Worm (Caenorhabditis elegans) whole organism, mixed stage, embryonic: ENCODE results near the gene F58F12.1.

Source experiments
- M03D4.4 ChIP-seq: sonication (generic microtip); optimal IDR thresholded peaks from 2 replicates; lab custom pipeline; 2017; ENCODE audit warnings: mild to moderate bottlenecking, missing genetic modification characterization, missing compliant biosample characterization
- bed-3 ChIP-seq: fragments of 200-800 bp; sonication (Bioruptor generic); optimal IDR thresholded peaks from 3 replicates; lab custom pipeline; 2018; ENCODE audit warnings: mild to moderate bottlenecking, missing genetic modification characterization, moderate library complexity, missing compliant biosample characterization
- blmp-1 ChIP-seq: fragments of 150-350 bp; optimal IDR thresholded peaks from 2 replicates; lab custom pipeline; 2014; ENCODE audit warnings: missing biosample characterization, missing genetic modification characterization
- ceh-39 ChIP-seq: fragments of 150-350 bp; optimal IDR thresholded peaks from 2 replicates; lab custom pipeline; 2014; ENCODE audit warnings: missing biosample characterization, missing genetic modification characterization
- ceh-83 ChIP-seq: fragments of 200-800 bp; sonication (Bioruptor generic); optimal IDR thresholded peaks from 2 replicates; lab custom pipeline; 2018; ENCODE audit warnings: mild to moderate bottlenecking, missing genetic modification characterization, missing compliant biosample characterization
- ces-1 ChIP-seq: fragments of 150-350 bp; optimal IDR thresholded peaks from 2 replicates; lab custom pipeline; 2014; ENCODE audit warnings: missing biosample characterization, missing genetic modification reagents, missing genetic modification characterization
- cnd-1 ChIP-seq: fragments of 200-800 bp; sonication (Bioruptor generic); optimal IDR thresholded peaks from 2 replicates; lab custom pipeline; 2018; ENCODE audit warnings: mild to moderate bottlenecking, missing genetic modification characterization, missing compliant biosample characterization
- drap-1 ChIP-seq: fragments of 200-800 bp; sonication (Bioruptor generic); optimal IDR thresholded peaks from 3 replicates; lab custom pipeline; 2018; ENCODE audit warnings: mild to moderate bottlenecking, missing genetic modification characterization, missing compliant biosample characterization
- elt-1 ChIP-seq: sonication (generic microtip); optimal IDR thresholded peaks from 2 replicates; lab custom pipeline; 2017; ENCODE audit warnings: missing genetic modification characterization, mild to moderate bottlenecking, missing compliant biosample characterization, antibody characterized with exemption, moderate library complexity, borderline replicate concordance; ENCODE audit not compliant: insufficient read depth
- elt-3 ChIP-seq: fragments of 150-350 bp; optimal IDR thresholded peaks from 2 replicates; lab custom pipeline; 2014; ENCODE audit warnings: missing biosample characterization, missing genetic modification characterization
- flh-1 ChIP-seq: fragments of 200-800 bp; sonication (Bioruptor generic); optimal IDR thresholded peaks from 2 replicates; lab custom pipeline; 2018; ENCODE audit warnings: mild to moderate bottlenecking, missing genetic modification characterization, moderate library complexity, missing compliant biosample characterization
- ham-2 ChIP-seq: fragments of 200-800 bp; sonication (Bioruptor generic); optimal IDR thresholded peaks from 2 replicates; lab custom pipeline; 2018; ENCODE audit warnings: mild to moderate bottlenecking, missing genetic modification characterization, missing compliant biosample characterization
- hlh-1 ChIP-seq: fragments of 150-350 bp; optimal IDR thresholded peaks from 2 replicates; lab custom pipeline; 2014; ENCODE audit warnings: missing biosample characterization, missing genetic modification reagents, missing genetic modification characterization
- lin-13 ChIP-seq: fragments of 150-350 bp; optimal IDR thresholded peaks from 2 replicates; lab custom pipeline; 2014; ENCODE audit warnings: missing biosample characterization, missing genetic modification characterization
- lin-32 ChIP-seq: fragments of 200-800 bp; sonication (Bioruptor generic); optimal IDR thresholded peaks from 2 replicates; lab custom pipeline; 2018; ENCODE audit warnings: mild to moderate bottlenecking, missing genetic modification characterization, missing compliant biosample characterization
- lsy-2 ChIP-seq: fragments of 150-350 bp; optimal IDR thresholded peaks from 2 replicates; lab custom pipeline; 2014; ENCODE audit warnings: missing biosample characterization, missing genetic modification characterization
- mab-5 ChIP-seq: fragments of 150-350 bp; optimal IDR thresholded peaks from 2 replicates; lab custom pipeline; 2014; ENCODE audit warnings: missing biosample characterization, missing genetic modification characterization
- mep-1 ChIP-seq: fragments of 150-350 bp; optimal IDR thresholded peaks from 2 replicates; lab custom pipeline; 2017; ENCODE audit warnings: missing biosample characterization, missing genetic modification reagents, missing genetic modification characterization, inconsistent platforms
- mls-2 ChIP-seq: sonication (generic microtip); optimal IDR thresholded peaks from 2 replicates; lab custom pipeline; 2016; ENCODE audit warnings: mild to moderate bottlenecking, missing genetic modification characterization, moderate library complexity, missing compliant biosample characterization
- nhr-12 ChIP-seq: fragments of 150-350 bp; optimal IDR thresholded peaks from 2 replicates; lab custom pipeline; 2014; ENCODE audit warnings: missing biosample characterization, missing genetic modification characterization
- nhr-2 ChIP-seq: fragments of 150-350 bp; optimal IDR thresholded peaks from 2 replicates; lab custom pipeline; 2014; ENCODE audit warnings: missing biosample characterization, missing genetic modification characterization
- nhr-237 ChIP-seq: fragments of 150-350 bp; optimal IDR thresholded peaks from 2 replicates; lab custom pipeline; 2014; ENCODE audit warnings: missing biosample characterization, missing genetic modification characterization
- nhr-28 ChIP-seq: fragments of 150-350 bp; optimal IDR thresholded peaks from 2 replicates; lab custom pipeline; 2014; ENCODE audit warnings: missing biosample characterization, missing genetic modification characterization
- pha-4 ChIP-seq: fragments of 150-350 bp; optimal IDR thresholded peaks from 2 replicates; lab custom pipeline; 2018; ENCODE audit warnings: missing biosample characterization, missing genetic modification reagents, missing genetic modification characterization
- sem-2 ChIP-seq: fragments of 200-800 bp; sonication (Bioruptor generic); optimal IDR thresholded peaks from 2 replicates; lab custom pipeline; 2018; ENCODE audit warnings: mild to moderate bottlenecking, missing genetic modification characterization, missing compliant biosample characterization
- snpc-4 ChIP-seq: fragments of 150-350 bp; optimal IDR thresholded peaks from 2 replicates; lab custom pipeline; 2014; ENCODE audit warnings: missing biosample characterization, missing genetic modification characterization
- sptf-1 ChIP-seq: sonication (generic microtip); optimal IDR thresholded peaks from 2 replicates; lab custom pipeline; 2017; ENCODE audit warnings: mild to moderate bottlenecking, missing genetic modification characterization, moderate library complexity, missing compliant biosample characterization
- tbx-8 ChIP-seq: fragments of 200-800 bp; sonication (Bioruptor generic); optimal IDR thresholded peaks from 2 replicates; lab custom pipeline; 2018; ENCODE audit warnings: mild to moderate bottlenecking, missing genetic modification characterization, moderate library complexity, missing compliant biosample characterization
- unc-120 ChIP-seq: sonication (generic microtip); optimal IDR thresholded peaks from 2 replicates; lab custom pipeline; 2017; ENCODE audit warnings: missing genetic modification characterization, missing compliant biosample characterization; ENCODE audit not compliant: poor library complexity, severe bottlenecking
- unc-39 ChIP-seq: fragments of 150-350 bp; optimal IDR thresholded peaks from 2 replicates; lab custom pipeline; 2014; ENCODE audit warnings: missing biosample characterization, missing genetic modification characterization
- unc-62 ChIP-seq: fragments of 150-350 bp; optimal IDR thresholded peaks from 2 replicates; lab custom pipeline; 2014; ENCODE audit warnings: missing biosample characterization, missing genetic modification reagents, missing genetic modification characterization
- zip-8 ChIP-seq: fragments of 150-350 bp; optimal IDR thresholded peaks from 2 replicates; lab custom pipeline; 2014; ENCODE audit warnings: missing biosample characterization, missing genetic modification characterization
- ztf-11 ChIP-seq: fragments of 150-350 bp; optimal IDR thresholded peaks from 2 replicates; lab custom pipeline; 2014; ENCODE audit warnings: missing biosample characterization, missing genetic modification characterization

F58F12.1 gene

ce11 chrII:6419163-6419562, 35.7 kb downstream of the F58F12.1 start:
- TF ChIP-seq flh-1 (GFP tag; lab: Kevin White, UChicago) (no peak), bed-3 (no peak), nhr-12 (tag; lab: Kevin White, UChicago) (no peak), tbx-8 (no peak), mep-1 (tag; lab: Kevin White, UChicago) (no peak), pha-4 (tag; lab: Kevin White, UChicago) (no peak), M03D4.4 (tag; lab: Kevin White, UChicago) (no peak), cnd-1 (no peak), unc-39 (tag; lab: Kevin White, UChicago) (no peak), mab-5 (tag; lab: Kevin White, UChicago) (no peak), lin-32 (no peak), elt-3 (tag; lab: Kevin White, UChicago) (no peak), drap-1 (no peak), blmp-1 (tag; lab: Kevin White, UChicago) (no peak), ham-2 (GFP tag; lab: Kevin White, UChicago) (no peak), ces-1 (GFP tag; lab: Kevin White, UChicago) (no peak), snpc-4 (no peak), elt-1 (tag; lab: Kevin White, UChicago) (no peak), ztf-11 (no peak), hlh-1 (no peak)

ce11 chrII:6422812-6423211, 39.4 kb downstream of the F58F12.1 start, which contains the start of gene K03H9.3:
TSS of gene K03H9.3 (plus strand) at chrII:6423112.
- no peak for TF ChIP-seq tbx-8
- no peak for TF ChIP-seq sem-2 (GFP tag; lab: Kevin White, UChicago)
- TF ChIP-seq nhr-28: no peak
- TF ChIP-seq mls-2 (tag; lab: Kevin White, UChicago): no peak
- no peak for TF ChIP-seq zip-8 (tag; lab: Kevin White, UChicago)
- TF ChIP-seq unc-62 (GFP tag; lab: Kevin White, UChicago): no peak
- no peak for TF ChIP-seq ceh-39 (tag; lab: Kevin White, UChicago)
- TF ChIP-seq cnd-1: no peak
- TF ChIP-seq lsy-2 (tag; lab: Kevin White, UChicago): no peak
- no peak for TF ChIP-seq lin-13 (tag; lab: Kevin White, UChicago)
- TF ChIP-seq ceh-83 (GFP tag; lab: Kevin White, UChicago): no peak
- TF ChIP-seq ztf-11: no peak
- no peak for TF ChIP-seq ces-1 (GFP tag; lab: Kevin White, UChicago)
- no peak for TF ChIP-seq snpc-4
- no peak for TF ChIP-seq lin-32
- no peak for TF ChIP-seq nhr-12 (tag; lab: Kevin White, UChicago)
- no peak for TF ChIP-seq elt-3 (tag; lab: Kevin White, UChicago)
- TF ChIP-seq unc-120: no peak

- no peak for TF ChIP-seq snpc-4
- TF ChIP-seq nhr-237 (tag; lab: Kevin White, UChicago): no peak
- TF ChIP-seq lin-32: no peak
- TF ChIP-seq zip-8 (tag; lab: Kevin White, UChicago): no peak
- TF ChIP-seq cnd-1: no peak
- no peak for TF ChIP-seq ces-1 (GFP tag; lab: Kevin White, UChicago)
- no peak for TF ChIP-seq nhr-2 (tag; lab: Kevin White, UChicago)
- no peak for TF ChIP-seq lsy-2 (tag; lab: Kevin White, UChicago)
- TF ChIP-seq sptf-1 (tag; lab: Kevin White, UChicago): no peak
- TF ChIP-seq tbx-8: no peak
- TF ChIP-seq ham-2 (GFP tag; lab: Kevin White, UChicago): no peak
These were observed 42.5 kb downstream of the F58F12.1 start, which contains the start of gene col-75 for ce11 chrII:6425993-6426392. TSS of gene col-75 (plus strand) at chrII:6426293.
